Worm (Caenorhabditis elegans): ENCODE results near the gene srg-67.

DNA sequence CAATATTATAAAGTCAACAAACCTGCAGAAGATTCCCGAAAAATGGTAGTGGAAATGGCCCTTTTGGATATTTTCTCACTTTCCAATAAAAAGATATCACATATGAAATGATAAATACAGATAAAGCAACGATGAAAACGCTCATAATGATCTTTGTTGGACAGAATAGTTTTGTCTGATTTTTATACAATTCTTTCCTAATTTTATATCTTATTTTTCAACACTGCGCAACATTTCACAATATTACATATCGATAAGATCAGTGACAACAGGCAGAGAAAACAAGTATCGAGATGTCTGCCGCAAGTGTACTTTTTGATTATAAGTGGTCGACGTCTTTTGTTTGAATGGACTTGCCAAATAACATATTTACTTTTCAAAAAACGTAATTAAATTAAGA lies 39.7 kb downstream of the srg-67 start, which contains the start of gene cyp-14A5:
- TF ChIP-seq ZK546.5 (tag; optimal IDR thresholded peaks at IDR 0.05): no peak
- no peak for TF ChIP-seq nhr-28 (tag; optimal IDR thresholded peaks at IDR 0.05)
- no peak for TF ChIP-seq ama-1 (optimal IDR thresholded peaks at IDR 0.05)
- no peak for TF ChIP-seq R02D3.7 (tag; optimal IDR thresholded peaks at IDR 0.05)
- no peak for TF ChIP-seq mdl-1 (tag; optimal IDR thresholded peaks at IDR 0.05)
- no peak for TF ChIP-seq pqm-1 (tag; optimal IDR thresholded peaks at IDR 0.05)
- TF ChIP-seq aly-2 (tag; optimal IDR thresholded peaks at IDR 0.05): no peak
- no peak for TF ChIP-seq ceh-28 (tag; optimal IDR thresholded peaks at IDR 0.05)
- TF ChIP-seq hmg-1.1 (GFP tag; IDR thresholded peaks at IDR 0.05): no peak
- no peak for TF ChIP-seq zag-1 (tag; optimal IDR thresholded peaks at IDR 0.05)
- no peak for TF ChIP-seq lin-39 (tag; optimal IDR thresholded peaks at IDR 0.05)
- TF ChIP-seq fos-1 (tag; optimal IDR thresholded peaks at IDR 0.05): no peak

Measured in whole organism, L4 larva.